Worm (Caenorhabditis elegans) whole organism, early embryonic: ENCODE data around the gene npl-4.1.

Experiments used
- B0310.2 ChIP-seq: sonication (generic microtip); optimal IDR thresholded peaks from 2 replicates; lab custom pipeline; 2016; ENCODE audit warnings: mild to moderate bottlenecking, missing genetic modification characterization, missing compliant biosample characterization
- F13C5.2 ChIP-seq: sonication (generic microtip); optimal IDR thresholded peaks from 2 replicates; lab custom pipeline; 2017; ENCODE audit warnings: mild to moderate bottlenecking, missing genetic modification characterization, inconsistent platforms, missing compliant biosample characterization
- aly-1 ChIP-seq: sonication (generic microtip); optimal IDR thresholded peaks from 2 replicates; lab custom pipeline; 2016; ENCODE audit warnings: missing genetic modification characterization, missing compliant biosample characterization
- ama-1 ChIP-seq: fragments of 150-350 bp; optimal IDR thresholded peaks from 2 replicates; lab custom pipeline; 2014
- ceh-13 ChIP-seq: fragments of 200-800 bp; sonication (Bioruptor generic); optimal IDR thresholded peaks from 2 replicates; lab custom pipeline; 2018; ENCODE audit warnings: mild to moderate bottlenecking, missing genetic modification characterization, missing compliant biosample characterization
- ceh-36 ChIP-seq: sonication (generic microtip); optimal IDR thresholded peaks from 2 replicates; lab custom pipeline; 2016; ENCODE audit warnings: missing genetic modification characterization, inconsistent platforms, missing compliant biosample characterization
- ets-7 ChIP-seq: sonication (generic microtip); optimal IDR thresholded peaks from 2 replicates; lab custom pipeline; 2016; ENCODE audit warnings: missing genotype, missing genetic modification characterization, missing compliant biosample characterization
- flt-1 ChIP-seq: fragments of 200-800 bp; sonication (Bioruptor generic); IDR thresholded peaks from 2 replicates; pipeline ENCODE4 v1.3.6; 2022; ENCODE audit warnings: missing genetic modification characterization, missing compliant biosample characterization
- hmbx-1 ChIP-seq: sonication (generic microtip); optimal IDR thresholded peaks from 2 replicates; lab custom pipeline; 2016; ENCODE audit warnings: mild to moderate bottlenecking, missing genetic modification characterization, missing compliant biosample characterization
- hmg-4 ChIP-seq: fragments of 200-800 bp; sonication (Bioruptor generic); optimal IDR thresholded peaks from 2 replicates; lab custom pipeline; 2018; ENCODE audit warnings: mild to moderate bottlenecking, missing genetic modification characterization, missing compliant biosample characterization
- hnd-1 ChIP-seq: sonication (generic microtip); optimal IDR thresholded peaks from 2 replicates; lab custom pipeline; 2016; ENCODE audit warnings: missing genetic modification characterization, missing compliant biosample characterization
- pes-1 ChIP-seq: fragments of 200-800 bp; sonication (Bioruptor generic); IDR thresholded peaks from 2 replicates; pipeline ENCODE4 v1.3.6; 2022; ENCODE audit warnings: missing genetic modification reagents, missing genetic modification characterization, missing compliant biosample characterization
- scrt-1 ChIP-seq: fragments of 200-800 bp; sonication (Bioruptor generic); IDR thresholded peaks from 2 replicates; pipeline ENCODE4 v1.3.6; 2022; ENCODE audit warnings: missing genetic modification characterization, missing compliant biosample characterization
- sea-1 ChIP-seq: fragments of 200-800 bp; sonication (Bioruptor generic); conservative IDR thresholded peaks from 2 replicates; pipeline ENCODE4 v1.3.6; 2022; ENCODE audit warnings: missing genetic modification characterization, missing compliant biosample characterization
- tbx-11 ChIP-seq: fragments of 200-800 bp; sonication (Bioruptor generic); IDR thresholded peaks from 2 replicates; pipeline ENCODE4 v1.3.6; 2022; ENCODE audit warnings: missing genetic modification characterization, missing compliant biosample characterization
- tbx-37 ChIP-seq: fragments of 200-800 bp; sonication (Bioruptor generic); conservative IDR thresholded peaks from 2 replicates; pipeline ENCODE4 v1.3.6; 2022; ENCODE audit warnings: missing genetic modification reagents, missing genetic modification characterization, missing compliant biosample characterization
- tra-4 ChIP-seq: sonication (generic microtip); optimal IDR thresholded peaks from 2 replicates; lab custom pipeline; 2017; ENCODE audit warnings: missing genetic modification characterization, missing compliant biosample characterization

Gene npl-4.1

DNA sequence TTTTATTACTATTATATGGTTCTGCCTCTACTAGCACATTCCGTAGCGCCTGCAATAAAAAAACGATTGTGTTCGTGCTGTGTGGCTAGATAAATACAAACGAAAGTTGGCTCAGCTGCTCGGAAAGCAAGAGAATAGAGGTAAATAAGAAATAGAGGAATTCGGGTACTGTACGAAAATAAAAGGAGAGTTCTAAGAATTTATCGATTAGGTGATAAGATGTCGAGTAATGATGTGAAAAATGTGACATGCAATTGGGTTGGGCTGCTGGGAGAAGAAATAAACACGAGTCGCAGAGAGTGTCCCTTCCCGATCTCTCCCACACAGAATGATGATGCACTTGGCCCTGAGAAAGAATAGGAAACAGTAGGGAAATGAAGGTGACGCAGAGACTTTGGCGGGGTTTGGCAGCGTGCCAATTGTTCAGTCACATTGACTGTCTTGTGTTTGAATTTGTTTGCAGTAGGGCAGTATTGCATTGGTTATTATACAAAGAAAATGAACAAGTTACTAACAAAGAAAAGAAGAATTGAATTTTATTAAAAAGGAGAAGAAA lies 37.7 kb upstream of the npl-4.1 start, which contains the start of gene cdc-14:
cdc-14 (minus strand) TSS at position 51 of the 556 bp plus-strand sequence.
- TF ChIP-seq hmbx-1 (no peak), hmg-4 (GFP tag; lab: Kevin White, UChicago) (peak; percentile 63), B0310.2 (tag; lab: Kevin White, UChicago) (no peak), sea-1 (GFP tag; lab: Robert Waterston, UW) (no peak), scrt-1 (GFP tag; lab: Robert Waterston, UW) (no peak), ceh-36 (tag; lab: Kevin White, UChicago) (no peak), ceh-13 (GFP tag; lab: Kevin White, UChicago) (no peak), F13C5.2 (tag; lab: Kevin White, UChicago) (peak; percentile 75), pes-1 (GFP tag; lab: Robert Waterston, UW) (no peak), tra-4 (no peak)

DNA sequence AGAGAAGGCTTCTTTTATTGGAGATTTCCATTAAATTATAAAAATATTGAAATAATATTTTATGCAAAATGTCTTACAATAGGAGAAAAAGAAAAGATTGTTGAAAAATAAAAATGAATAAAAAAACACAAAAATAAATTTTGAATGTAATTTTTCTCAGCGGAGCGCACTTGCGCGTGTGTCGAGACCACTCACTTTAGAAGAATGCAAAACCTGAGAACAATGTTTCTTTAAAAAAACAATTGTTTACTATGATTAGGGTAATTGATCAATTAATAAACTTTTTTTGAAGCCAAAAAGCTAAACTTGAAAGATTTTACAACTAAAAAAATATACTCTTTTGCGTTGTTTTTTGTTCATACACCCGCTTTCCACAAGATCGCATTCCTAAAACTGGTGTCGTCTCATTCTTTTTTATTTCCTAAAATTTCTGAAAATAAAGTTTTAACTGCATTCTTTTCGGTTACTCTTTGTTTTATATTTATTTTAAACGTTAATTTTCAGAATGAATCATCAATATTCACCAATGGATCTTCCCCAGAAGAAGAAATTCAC lies 36.9 kb upstream of the npl-4.1 start, which contains the start of gene ttc-4:
ttc-4 (plus strand) TSS at position 505 of the 555 bp plus-strand sequence.
- no peak for TF ChIP-seq tra-4
- peak; percentile 56 for TF ChIP-seq pes-1 (GFP tag; lab: Robert Waterston, UW)
- peak; percentile 19 for TF ChIP-seq ets-7 (tag; lab: Kevin White, UChicago)

DNA sequence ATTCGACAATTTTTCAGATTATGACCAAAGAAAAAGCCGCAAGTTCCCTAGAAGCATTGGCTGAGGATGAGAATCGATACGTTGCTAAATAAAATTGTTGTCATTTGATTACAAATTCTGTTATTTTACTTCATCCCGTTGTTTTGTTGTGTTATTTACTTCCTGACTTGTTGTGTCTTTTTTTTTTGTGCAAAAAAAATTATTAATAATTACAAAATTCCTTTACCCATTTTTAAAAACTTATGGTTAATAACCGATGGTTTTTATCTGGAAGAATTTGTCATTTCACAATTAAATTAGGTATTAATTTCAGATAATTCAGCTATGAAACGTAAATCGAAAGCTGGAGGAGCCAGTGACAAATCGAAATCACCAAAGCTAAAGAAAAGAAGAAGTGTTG lies 34.9 kb upstream of the npl-4.1 start, which contains the start of gene C17G10.1:
C17G10.1 (plus strand) TSS at position 301 of the 400 bp plus-strand sequence.
- no peak for TF ChIP-seq tbx-37 (GFP tag; lab: Robert Waterston, UW)
- TF ChIP-seq tbx-11: no peak
- TF ChIP-seq F13C5.2 (tag; lab: Kevin White, UChicago): no peak
- TF ChIP-seq ama-1 (lab: Kevin White, UChicago): no peak
- TF ChIP-seq flt-1 (GFP tag; lab: Robert Waterston, UW): no peak
- no peak for TF ChIP-seq tra-4
- no peak for TF ChIP-seq ceh-36 (tag; lab: Kevin White, UChicago)
- TF ChIP-seq pes-1 (GFP tag; lab: Robert Waterston, UW): no peak
- no peak for TF ChIP-seq ceh-13 (GFP tag; lab: Kevin White, UChicago)
- no peak for TF ChIP-seq hnd-1 (tag; lab: Kevin White, UChicago)
- no peak for TF ChIP-seq ets-7 (tag; lab: Kevin White, UChicago)
- no peak for TF ChIP-seq hmg-4 (GFP tag; lab: Kevin White, UChicago)
- no peak for TF ChIP-seq scrt-1 (GFP tag; lab: Robert Waterston, UW)
- no peak for TF ChIP-seq B0310.2 (tag; lab: Kevin White, UChicago)
- TF ChIP-seq aly-1 (tag; lab: Kevin White, UChicago): no peak

DNA sequence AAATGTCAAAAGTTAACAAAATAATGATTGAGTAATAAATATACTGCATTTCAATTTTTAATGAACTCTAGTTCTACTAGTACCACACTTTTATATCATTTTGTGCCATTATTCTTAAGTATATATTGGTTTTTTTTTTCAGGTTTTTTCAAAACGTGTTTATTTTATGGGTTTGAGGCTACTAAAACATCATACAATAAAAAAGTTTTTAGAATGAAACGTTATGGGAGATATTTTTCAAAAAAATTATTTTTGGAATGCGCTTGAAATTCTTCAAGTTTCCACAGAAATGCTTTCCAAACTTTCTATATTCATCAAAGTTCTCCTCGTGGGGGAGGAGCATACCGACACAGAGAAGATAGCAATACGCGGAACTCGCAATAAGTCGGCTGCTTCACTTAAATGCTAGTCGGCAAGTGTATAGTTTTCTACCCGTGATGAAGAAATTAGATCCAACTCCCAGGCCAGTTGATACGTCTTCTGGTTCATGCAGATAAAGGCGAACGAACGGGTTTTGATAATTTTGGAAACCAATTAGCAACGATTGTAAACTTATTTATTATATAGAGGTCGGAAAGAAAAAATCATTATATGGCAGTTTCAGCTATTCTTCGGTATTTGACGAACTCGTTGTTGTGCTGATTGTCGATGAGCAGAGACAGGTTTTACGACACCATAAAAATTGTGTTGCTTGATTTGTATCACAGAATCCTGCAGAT lies 31.7 kb upstream of the npl-4.1 start, which contains the start of gene C17G10.10:
C17G10.10 (minus strand) TSS at position 51 of the 719 bp plus-strand sequence.
- TF ChIP-seq ceh-36 (tag; lab: Kevin White, UChicago): no peak
- 0 out of 2 replicates have a peak, but pooled peaks have one; percentile 38 for TF ChIP-seq sea-1 (GFP tag; lab: Robert Waterston, UW)
- no peak for TF ChIP-seq B0310.2 (tag; lab: Kevin White, UChicago)

DNA sequence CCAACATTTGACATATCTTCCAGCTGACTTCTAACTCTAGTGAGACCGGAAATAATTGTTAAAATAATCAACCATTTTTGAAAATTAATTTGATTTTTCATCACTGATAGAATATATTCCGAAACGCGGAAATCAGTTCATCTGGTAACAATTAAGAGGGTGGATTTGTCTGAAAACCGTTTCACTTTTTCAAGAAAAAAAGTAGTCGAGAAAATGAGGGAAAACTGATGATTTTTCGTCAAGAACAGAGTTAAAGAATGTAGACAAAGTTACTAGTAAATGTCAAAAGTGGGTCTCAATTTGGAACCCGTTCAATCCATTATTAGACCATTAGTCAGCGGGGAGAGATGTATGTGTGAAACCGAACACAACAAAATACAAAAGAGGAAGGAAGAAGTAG lies 28.0 kb upstream of the npl-4.1 start, which contains the start of gene C17G10.6:
C17G10.6 (minus strand) TSS at position 101 of the 400 bp plus-strand sequence.
- TF ChIP-seq tra-4 (no peak), ets-7 (tag; lab: Kevin White, UChicago) (no peak)

DNA sequence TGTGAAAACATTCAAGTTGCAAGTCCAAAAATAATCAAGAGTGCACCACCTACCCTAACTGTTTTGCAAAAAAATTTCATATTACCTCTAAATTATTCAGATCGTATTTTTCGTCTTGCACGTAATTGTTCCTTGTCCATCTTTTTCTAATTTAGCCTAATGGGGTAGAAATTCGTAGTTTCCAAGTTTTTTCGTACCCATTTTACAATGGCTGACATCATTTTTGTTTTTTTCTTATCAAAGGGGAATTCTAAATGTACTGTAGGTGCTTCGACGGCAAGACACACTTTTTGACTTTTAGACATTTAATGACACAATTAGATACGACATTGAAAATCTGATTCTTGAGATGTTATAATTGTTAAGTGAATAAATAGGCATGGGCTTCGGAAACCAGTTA lies 26.7 kb upstream of the npl-4.1 start:
- no peak for TF ChIP-seq ama-1 (lab: Kevin White, UChicago)

DNA sequence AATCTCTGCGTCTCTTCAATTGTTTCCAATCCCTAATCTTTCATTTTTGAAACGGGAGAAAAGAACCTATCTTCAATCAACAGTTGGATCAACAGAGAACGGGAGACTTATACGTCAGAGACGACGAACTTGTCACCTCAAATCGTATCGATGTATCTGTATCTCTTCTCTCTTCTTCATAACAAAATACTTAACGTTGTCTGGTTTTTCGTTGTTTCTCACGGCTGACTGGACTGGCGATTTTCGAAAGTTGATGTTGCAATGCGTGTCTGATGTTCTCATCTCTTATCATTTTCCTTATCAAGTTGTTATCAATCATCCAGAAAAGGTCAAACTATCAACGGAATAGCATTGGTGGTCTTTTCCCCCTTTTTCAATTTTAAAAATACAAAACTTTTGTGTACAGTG lies 25.6 kb upstream of the npl-4.1 start:
- TF ChIP-seq F13C5.2 (tag; lab: Kevin White, UChicago) (no peak), ceh-36 (tag; lab: Kevin White, UChicago) (no peak), ceh-13 (GFP tag; lab: Kevin White, UChicago) (no peak), ets-7 (tag; lab: Kevin White, UChicago) (no peak)

DNA sequence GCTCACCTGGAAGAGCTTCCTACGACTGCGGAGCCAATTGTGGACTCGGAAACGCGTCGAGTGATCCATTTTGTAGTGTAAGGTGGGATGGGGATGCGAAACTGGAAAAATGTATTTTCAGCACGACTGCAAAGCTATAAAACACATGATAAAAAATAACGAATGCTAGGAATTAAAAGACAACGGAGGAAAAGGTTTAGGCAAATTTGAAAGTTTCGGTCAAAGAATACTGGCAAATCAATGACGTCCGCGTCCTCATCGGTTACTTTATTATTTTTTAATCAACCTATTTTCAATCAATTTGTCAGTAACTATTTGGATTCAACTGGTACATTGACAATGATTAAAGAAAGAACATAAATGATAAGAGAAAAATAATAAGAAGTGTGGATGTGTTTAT lies 23.4 kb upstream of the npl-4.1 start, which contains the start of gene C17G10.7:
C17G10.7 (minus strand) TSS at position 101 of the 400 bp plus-strand sequence.
- TF ChIP-seq aly-1 (tag; lab: Kevin White, UChicago) (no peak), hmbx-1 (no peak), tbx-11 (no peak), ceh-36 (tag; lab: Kevin White, UChicago) (no peak), hmg-4 (GFP tag; lab: Kevin White, UChicago) (no peak), hnd-1 (tag; lab: Kevin White, UChicago) (no peak), pes-1 (GFP tag; lab: Robert Waterston, UW) (no peak), ets-7 (tag; lab: Kevin White, UChicago) (no peak), tra-4 (no peak), F13C5.2 (tag; lab: Kevin White, UChicago) (no peak), ama-1 (lab: Kevin White, UChicago) (no peak), ceh-13 (GFP tag; lab: Kevin White, UChicago) (no peak), B0310.2 (tag; lab: Kevin White, UChicago) (no peak), sea-1 (GFP tag; lab: Robert Waterston, UW) (no peak), scrt-1 (GFP tag; lab: Robert Waterston, UW) (no peak), flt-1 (GFP tag; lab: Robert Waterston, UW) (no peak), tbx-37 (GFP tag; lab: Robert Waterston, UW) (no peak)
